Worm (Caenorhabditis elegans): Measurements from ENCODE around the gene C16C8.25.

- no peak for TF ChIP-seq aly-2 (tag; optimal IDR thresholded peaks at IDR 0.05)
- TF ChIP-seq C34F6.9 (tag; optimal IDR thresholded peaks at IDR 0.05), result no peak
- no peak for TF ChIP-seq nhr-10 (tag; optimal IDR thresholded peaks at IDR 0.05)
- no peak for TF ChIP-seq skn-1 (tag; optimal IDR thresholded peaks at IDR 0.05)
- no peak for TF ChIP-seq elt-1 (tag; optimal IDR thresholded peaks at IDR 0.05)
- no peak for TF ChIP-seq ztf-4 (tag; optimal IDR thresholded peaks at IDR 0.05)
- no peak for TF ChIP-seq nhr-237 (tag; optimal IDR thresholded peaks at IDR 0.05)
- no peak for TF ChIP-seq mdl-1 (tag; optimal IDR thresholded peaks at IDR 0.05)
- TF ChIP-seq elt-3 (tag; optimal IDR thresholded peaks at IDR 0.05), result no peak
- no peak for TF ChIP-seq blmp-1 (tag; optimal IDR thresholded peaks at IDR 0.05; ENCODE audit: insufficient read depth)
- no peak for TF ChIP-seq sma-3 (GFP tag; optimal IDR thresholded peaks at IDR 0.05)
- no peak for TF ChIP-seq lin-11 (tag; optimal IDR thresholded peaks at IDR 0.05)
Measured at ce11 chrII:3481584-3481983, 32.6 kb downstream of the C16C8.25 start, which contains the start of gene Y49F6B.8.
